Worm (Caenorhabditis elegans) whole organism, L1 larva: ENCODE data around the gene C13C4.7.
A peak's percentile ranks its signal among the peaks of the same experiment; 100 is the strongest.

Source experiments
- C04F5.9 ChIP-seq: sonication (generic microtip); optimal IDR thresholded peaks from 2 replicates; lab custom pipeline; 2016; ENCODE audit warnings: missing genetic modification characterization, missing compliant biosample characterization
- F16B12.6 ChIP-seq: fragments of 150-350 bp; optimal IDR thresholded peaks from 2 replicates; lab custom pipeline; 2014; ENCODE audit warnings: missing biosample characterization, missing genetic modification characterization
- aha-1 ChIP-seq: fragments of 150-350 bp; optimal IDR thresholded peaks from 2 replicates; lab custom pipeline; 2014; ENCODE audit warnings: missing biosample characterization, missing genetic modification characterization
- alr-1 ChIP-seq: fragments of 200-800 bp; sonication (Bioruptor generic); optimal IDR thresholded peaks from 2 replicates; lab custom pipeline; 2018; ENCODE audit warnings: borderline replicate concordance, mild to moderate bottlenecking, missing genetic modification characterization, missing compliant biosample characterization
- ama-1 ChIP-seq: fragments of 150-350 bp; optimal IDR thresholded peaks from 2 replicates; lab custom pipeline; 2014
- blmp-1 ChIP-seq: fragments of 150-350 bp; optimal IDR thresholded peaks from 2 replicates; lab custom pipeline; 2014; ENCODE audit warnings: missing biosample characterization, missing genetic modification characterization
- ceh-8 ChIP-seq: fragments of 200-800 bp; sonication (Bioruptor generic); optimal IDR thresholded peaks from 2 replicates; lab custom pipeline; 2018; ENCODE audit warnings: mild to moderate bottlenecking, missing genetic modification characterization, moderate library complexity, missing compliant biosample characterization
- ceh-82 ChIP-seq, 3 experiments: fragments of 150-350 bp in 1 of 3; sonication (generic microtip) in 2 of 3; optimal IDR thresholded peaks; 2 replicates each; lab custom pipeline; 2014 to 2017; ENCODE audit warnings: missing biosample characterization in 3 of 3, missing genetic modification characterization in 3 of 3
- ceh-90 ChIP-seq: sonication (generic microtip); optimal IDR thresholded peaks from 2 replicates; lab custom pipeline; 2016; ENCODE audit warnings: missing genetic modification characterization, missing compliant biosample characterization
- dsc-1 ChIP-seq: sonication (generic microtip); optimal IDR thresholded peaks from 2 replicates; lab custom pipeline; 2016; ENCODE audit warnings: mild to moderate bottlenecking, missing genetic modification characterization, missing compliant biosample characterization
- efl-3 ChIP-seq: fragments of 200-800 bp; sonication (Bioruptor generic); optimal IDR thresholded peaks from 2 replicates; lab custom pipeline; 2018; ENCODE audit warnings: mild to moderate bottlenecking, missing genetic modification characterization, missing compliant biosample characterization
- egl-13 ChIP-seq: sonication (generic microtip); optimal IDR thresholded peaks from 2 replicates; lab custom pipeline; 2016; ENCODE audit warnings: missing genotype, missing genetic modification reagents, missing genetic modification characterization, missing compliant biosample characterization
- egl-27 ChIP-seq, 2 experiments: fragments of 150-350 bp in 1 of 2; sonication (generic microtip); optimal IDR thresholded peaks; 3 replicates each; lab custom pipeline; 2017 to 2018; ENCODE audit warnings: missing biosample characterization in 2 of 2, missing genetic modification characterization in 2 of 2, missing genetic modification reagents in 2 of 2
- elt-2 ChIP-seq: sonication (generic microtip); optimal IDR thresholded peaks from 2 replicates; lab custom pipeline; 2016; ENCODE audit warnings: missing genetic modification characterization, mild to moderate bottlenecking, inconsistent platforms, missing compliant biosample characterization, missing genetic modification reagents
- elt-3 ChIP-seq, 6 experiments: fragments of 150-350 bp in 1 of 6; sonication (generic microtip); optimal IDR thresholded peaks; 2 replicates each; lab custom pipeline; 2017 to 2018; ENCODE audit warnings: missing biosample characterization in 6 of 6, missing genetic modification characterization in 6 of 6, inconsistent platforms in 1 of 6
- ets-5 ChIP-seq: fragments of 200-800 bp; sonication (Bioruptor generic); IDR thresholded peaks from 2 replicates; pipeline ENCODE4 v1.3.6; 2022; ENCODE audit warnings: missing genetic modification characterization, missing compliant biosample characterization
- fkh-8 ChIP-seq: sonication (generic microtip); optimal IDR thresholded peaks from 2 replicates; lab custom pipeline; 2016; ENCODE audit warnings: mild to moderate bottlenecking, missing genetic modification characterization, missing compliant biosample characterization
- grh-1 ChIP-seq: fragments of 200-800 bp; sonication (Bioruptor generic); IDR thresholded peaks from 2 replicates; pipeline ENCODE4 v1.3.6; 2022; ENCODE audit warnings: missing genetic modification reagents, missing genetic modification characterization, missing compliant biosample characterization
- hlh-17 ChIP-seq: fragments of 200-800 bp; sonication (Bioruptor generic); optimal IDR thresholded peaks from 2 replicates; lab custom pipeline; 2018; ENCODE audit warnings: missing genetic modification characterization, mild to moderate bottlenecking, missing compliant biosample characterization, moderate library complexity, borderline replicate concordance
- hlh-4 ChIP-seq: sonication (generic microtip); optimal IDR thresholded peaks from 2 replicates; lab custom pipeline; 2016; ENCODE audit warnings: mild to moderate bottlenecking, missing genetic modification characterization, missing compliant biosample characterization
- irx-1 ChIP-seq: sonication (generic microtip); optimal IDR thresholded peaks from 2 replicates; lab custom pipeline; 2016; ENCODE audit warnings: missing genetic modification characterization, missing compliant biosample characterization
- lin-13 ChIP-seq: fragments of 150-350 bp; optimal IDR thresholded peaks from 2 replicates; lab custom pipeline; 2014; ENCODE audit warnings: missing biosample characterization, missing genetic modification reagents, missing genetic modification characterization
- lin-15B ChIP-seq: fragments of 150-350 bp; sonication (generic microtip); optimal IDR thresholded peaks from 3 replicates; lab custom pipeline; 2014; ENCODE audit warnings: missing biosample characterization, missing genetic modification characterization
- lin-39 ChIP-seq: fragments of 150-350 bp; optimal IDR thresholded peaks from 2 replicates; lab custom pipeline; 2014; ENCODE audit warnings: missing biosample characterization, missing genetic modification reagents, missing genetic modification characterization
- lir-3 ChIP-seq: sonication (generic microtip); optimal IDR thresholded peaks from 2 replicates; lab custom pipeline; 2016; ENCODE audit warnings: mild to moderate bottlenecking, missing genetic modification characterization, moderate library complexity, missing compliant biosample characterization; ENCODE audit not compliant: poor library complexity
- mef-2 ChIP-seq: fragments of 150-350 bp; optimal IDR thresholded peaks from 2 replicates; lab custom pipeline; 2014; ENCODE audit warnings: missing biosample characterization, missing genetic modification characterization
- mep-1 ChIP-seq: fragments of 150-350 bp; optimal IDR thresholded peaks from 2 replicates; lab custom pipeline; 2014; ENCODE audit warnings: missing biosample characterization, missing genetic modification characterization
- nhr-11 ChIP-seq: fragments of 150-350 bp; optimal IDR thresholded peaks from 2 replicates; lab custom pipeline; 2014; ENCODE audit warnings: missing biosample characterization, missing genetic modification characterization
- nhr-19 ChIP-seq: fragments of 200-800 bp; sonication (Bioruptor generic); conservative IDR thresholded peaks from 2 replicates; pipeline ENCODE4 v1.3.6; 2022; ENCODE audit warnings: missing genetic modification characterization, missing compliant biosample characterization
- nhr-20 ChIP-seq: sonication (generic microtip); optimal IDR thresholded peaks from 2 replicates; lab custom pipeline; 2016; ENCODE audit warnings: mild to moderate bottlenecking, missing genetic modification characterization, missing compliant biosample characterization
- nhr-237 ChIP-seq: fragments of 150-350 bp; optimal IDR thresholded peaks from 2 replicates; lab custom pipeline; 2014; ENCODE audit warnings: missing biosample characterization, missing genetic modification characterization
- nhr-28 ChIP-seq: fragments of 150-350 bp; optimal IDR thresholded peaks from 2 replicates; lab custom pipeline; 2014; ENCODE audit warnings: missing biosample characterization, missing genetic modification characterization
- nhr-47 ChIP-seq: sonication (generic microtip); optimal IDR thresholded peaks from 2 replicates; lab custom pipeline; 2016; ENCODE audit warnings: mild to moderate bottlenecking, missing genetic modification characterization, moderate library complexity, missing compliant biosample characterization
- nhr-85 ChIP-seq: sonication (generic microtip); peaks from one replicate; lab custom pipeline; 2016; ENCODE audit warnings: missing genetic modification characterization, inconsistent platforms, missing compliant biosample characterization
- pax-3 ChIP-seq: fragments of 200-800 bp; sonication (Bioruptor generic); optimal IDR thresholded peaks from 2 replicates; lab custom pipeline; 2018; ENCODE audit warnings: mild to moderate bottlenecking, missing genetic modification characterization, moderate library complexity, missing compliant biosample characterization
- pqm-1 ChIP-seq: sonication (generic microtip); optimal IDR thresholded peaks from 3 replicates; lab custom pipeline; 2017; ENCODE audit warnings: missing biosample characterization, missing genetic modification characterization
- rnt-1 ChIP-seq: sonication (generic microtip); optimal IDR thresholded peaks from 2 replicates; lab custom pipeline; 2016; ENCODE audit warnings: mild to moderate bottlenecking, missing genetic modification characterization, moderate library complexity, missing compliant biosample characterization
- skn-1 ChIP-seq: fragments of 150-350 bp; optimal IDR thresholded peaks from 2 replicates; lab custom pipeline; 2014; ENCODE audit warnings: missing biosample characterization, missing genetic modification characterization
- snu-23 ChIP-seq: sonication (generic microtip); optimal IDR thresholded peaks from 2 replicates; lab custom pipeline; 2016; ENCODE audit warnings: missing genetic modification characterization, missing compliant biosample characterization
- sox-4 ChIP-seq: sonication (generic microtip); optimal IDR thresholded peaks from 2 replicates; lab custom pipeline; 2016; ENCODE audit warnings: missing genetic modification characterization, missing compliant biosample characterization
- sptf-1 ChIP-seq: fragments of 150-350 bp; optimal IDR thresholded peaks from 2 replicates; lab custom pipeline; 2014; ENCODE audit warnings: missing biosample characterization, missing genetic modification characterization
- swsn-7 ChIP-seq: sonication (generic microtip); optimal IDR thresholded peaks from 2 replicates; lab custom pipeline; 2016; ENCODE audit warnings: missing genetic modification characterization, missing compliant biosample characterization
- tbx-2 ChIP-seq: sonication (generic microtip); optimal IDR thresholded peaks from 2 replicates; lab custom pipeline; 2016; ENCODE audit warnings: missing genetic modification characterization, missing compliant biosample characterization
- tlp-1 ChIP-seq: fragments of 150-350 bp; optimal IDR thresholded peaks from 2 replicates; lab custom pipeline; 2014; ENCODE audit warnings: missing biosample characterization, missing genetic modification characterization
- unc-130 ChIP-seq: fragments of 150-350 bp; optimal IDR thresholded peaks from 2 replicates; lab custom pipeline; 2017; ENCODE audit warnings: missing biosample characterization, missing genetic modification characterization, inconsistent platforms
- unc-30 ChIP-seq: sonication (generic microtip); optimal IDR thresholded peaks from 2 replicates; lab custom pipeline; 2017; ENCODE audit warnings: missing biosample characterization, missing genetic modification characterization
- vab-15 ChIP-seq: sonication (generic microtip); optimal IDR thresholded peaks from 2 replicates; lab custom pipeline; 2017; ENCODE audit warnings: missing genotype, mild to moderate bottlenecking, missing genetic modification characterization, missing compliant biosample characterization
- xbp-1 ChIP-seq: sonication (generic microtip); optimal IDR thresholded peaks from 2 replicates; lab custom pipeline; 2016; ENCODE audit warnings: missing genetic modification characterization, missing compliant biosample characterization
- zag-1 ChIP-seq: fragments of 150-350 bp; optimal IDR thresholded peaks from 2 replicates; lab custom pipeline; 2014; ENCODE audit warnings: missing biosample characterization, missing genetic modification characterization
- zip-4 ChIP-seq: fragments of 200-800 bp; sonication (Bioruptor generic); optimal IDR thresholded peaks from 2 replicates; lab custom pipeline; 2018; ENCODE audit warnings: mild to moderate bottlenecking, missing genetic modification characterization, moderate library complexity, missing compliant biosample characterization
- ztf-11 ChIP-seq, 2 experiments: sonication (generic microtip); optimal IDR thresholded peaks; 2 replicates each; lab custom pipeline; 2016 to 2017; ENCODE audit warnings: missing genetic modification characterization in 2 of 2, missing biosample characterization in 1 of 2, missing compliant biosample characterization in 1 of 2
- ztf-4 ChIP-seq: fragments of 150-350 bp; optimal IDR thresholded peaks from 2 replicates; lab custom pipeline; 2014; ENCODE audit warnings: missing biosample characterization, missing genetic modification characterization

Gene C13C4.7

ce11 chrV:12111452-12111851, 8.8 kb downstream of the C13C4.7 start, which contains the start of gene lhpp-1 (continued):
- TF ChIP-seq hlh-4 (tag; lab: Kevin White, UChicago) = no peak
- no peak for TF ChIP-seq unc-30 (tag; lab: Kevin White, UChicago)
- TF ChIP-seq rnt-1 (tag; lab: Kevin White, UChicago) = peak; percentile 19
- peak; percentile 69 for TF ChIP-seq F16B12.6 (tag; lab: Kevin White, UChicago)

- no peak for TF ChIP-seq egl-27 (tag; optimal IDR thresholded peaks at IDR 0.05; lab: Kevin White, UChicago)
- no peak for TF ChIP-seq grh-1 (GFP tag; lab: Robert Waterston, UW)
- TF ChIP-seq efl-3 (GFP tag; lab: Kevin White, UChicago) = no peak
- TF ChIP-seq elt-2 = no peak
- no peak for TF ChIP-seq ztf-4 (tag; lab: Kevin White, UChicago)
- TF ChIP-seq irx-1 (tag; lab: Kevin White, UChicago) = no peak
- TF ChIP-seq ztf-11 (tag; optimal IDR thresholded peaks at IDR 0.05; lab: Kevin White, UChicago) = no peak
- TF ChIP-seq zip-4 (GFP tag; lab: Kevin White, UChicago) = no peak
- no peak for TF ChIP-seq unc-130
- no peak for TF ChIP-seq vab-15 (tag; lab: Kevin White, UChicago)
- TF ChIP-seq ceh-90 (tag; lab: Kevin White, UChicago) = no peak
- no peak for TF ChIP-seq nhr-237 (tag; lab: Kevin White, UChicago)
- TF ChIP-seq unc-30 (tag; lab: Kevin White, UChicago) = no peak
- no peak for TF ChIP-seq egl-13 (tag; lab: Kevin White, UChicago)
- peak; percentile 21 for TF ChIP-seq nhr-20 (tag; lab: Kevin White, UChicago)
- no peak for TF ChIP-seq ceh-8 (GFP tag; lab: Kevin White, UChicago)
- no peak for TF ChIP-seq pax-3 (tag; lab: Kevin White, UChicago)
- no peak for TF ChIP-seq mep-1
- no peak for TF ChIP-seq nhr-85 (tag; lab: Kevin White, UChicago)
- TF ChIP-seq nhr-28 (tag; lab: Kevin White, UChicago) = no peak
- no peak for TF ChIP-seq ama-1 (lab: Kevin White, UChicago)
- TF ChIP-seq tlp-1 (tag; lab: Kevin White, UChicago) = no peak
- TF ChIP-seq blmp-1 (tag; lab: Kevin White, UChicago) = peak; percentile 75
- no peak for TF ChIP-seq elt-3 (tag; optimal IDR thresholded peaks at IDR 0.05; lab: Kevin White, UChicago)
- TF ChIP-seq ets-5 (GFP tag; lab: Robert Waterston, UW) = no peak
- no peak for TF ChIP-seq zag-1 (tag; lab: Kevin White, UChicago)
- TF ChIP-seq nhr-19 (GFP tag; lab: Robert Waterston, UW) = no peak
- TF ChIP-seq hlh-17 = no peak
- no peak for TF ChIP-seq fkh-8 (tag; lab: Kevin White, UChicago)
- TF ChIP-seq pqm-1 = no peak
- TF ChIP-seq skn-1 (tag; lab: Kevin White, UChicago) = no peak
- TF ChIP-seq nhr-47 (tag; lab: Kevin White, UChicago) = no peak
- TF ChIP-seq mef-2 (tag; lab: Kevin White, UChicago) = no peak
- no peak for TF ChIP-seq C04F5.9
- TF ChIP-seq dsc-1 = no peak
- no peak for TF ChIP-seq nhr-11
- peak; percentile 7 for TF ChIP-seq snu-23 (GFP tag; lab: Kevin White, UChicago)
- no peak for TF ChIP-seq lir-3
- no peak for TF ChIP-seq lin-39 (tag; lab: Kevin White, UChicago)
- TF ChIP-seq xbp-1 (tag; lab: Kevin White, UChicago) = no peak
- no peak for TF ChIP-seq hlh-4 (tag; lab: Kevin White, UChicago)
- TF ChIP-seq sptf-1 (tag; lab: Kevin White, UChicago) = no peak
- TF ChIP-seq lin-13 = no peak
- TF ChIP-seq swsn-7 (tag; lab: Kevin White, UChicago) = no peak
- TF ChIP-seq alr-1 (tag; lab: Kevin White, UChicago) = no peak
- TF ChIP-seq lin-15B (tag; lab: Kevin White, UChicago) = no peak
- peak in 1 of 3 experiments; percentile 18 for TF ChIP-seq ceh-82 (tag; optimal IDR thresholded peaks at IDR 0.05; lab: Kevin White, UChicago)
- no peak for TF ChIP-seq aha-1 (tag; lab: Kevin White, UChicago)
- no peak for TF ChIP-seq tbx-2
- TF ChIP-seq F16B12.6 (tag; lab: Kevin White, UChicago) = no peak
- TF ChIP-seq sox-4 (tag; lab: Kevin White, UChicago) = no peak
- no peak for TF ChIP-seq rnt-1 (tag; lab: Kevin White, UChicago)
Observed at ce11 chrV:12106841-12107240, 13.4 kb downstream of the C13C4.7 start, which contains the start of gene nhr-136. TSS of gene nhr-136 (plus strand) at chrV:12107141.
